Worm (Caenorhabditis elegans): Measurements from ENCODE around the gene ZC21.10.

- TF ChIP-seq ztf-11 (tag; optimal IDR thresholded peaks at IDR 0.05), result no peak
- no peak for TF ChIP-seq nhr-28 (tag; optimal IDR thresholded peaks at IDR 0.05)
- no peak for TF ChIP-seq elt-2 (tag; optimal IDR thresholded peaks at IDR 0.05)
- no peak for TF ChIP-seq nhr-67 (tag; optimal IDR thresholded peaks at IDR 0.05)
- no peak for TF ChIP-seq skn-1 (tag; optimal IDR thresholded peaks at IDR 0.05)
Measured at ce11 chrIII:8574299-8574698, 44.4 kb downstream of the ZC21.10 start.
